Worm (Caenorhabditis elegans) whole organism, L2 larva: ENCODE data around the gene R10E11.9.

Experiments
- aly-2 ChIP-seq: fragments of 150-350 bp; optimal IDR thresholded peaks from 2 replicates; lab custom pipeline; 2014; ENCODE audit warnings: missing biosample characterization, missing genetic modification characterization
- ama-1 ChIP-seq: fragments of 150-350 bp; optimal IDR thresholded peaks from 2 replicates; lab custom pipeline; 2018; ENCODE audit warnings: inconsistent platforms
- blmp-1 ChIP-seq: sonication (generic microtip); optimal IDR thresholded peaks from 2 replicates; lab custom pipeline; 2017; ENCODE audit warnings: missing genetic modification characterization, mild to moderate bottlenecking, missing compliant biosample characterization, antibody characterized with exemption, moderate library complexity; ENCODE audit not compliant: insufficient read depth
- ceh-16 ChIP-seq: fragments of 150-350 bp; optimal IDR thresholded peaks from 2 replicates; lab custom pipeline; 2014; ENCODE audit warnings: missing biosample characterization, missing genetic modification characterization
- ceh-82 ChIP-seq: fragments of 150-350 bp; optimal IDR thresholded peaks from 2 replicates; lab custom pipeline; 2014; ENCODE audit warnings: missing biosample characterization, missing genetic modification characterization
- egl-27 ChIP-seq: sonication (generic microtip); optimal IDR thresholded peaks from 3 replicates; lab custom pipeline; 2017; ENCODE audit warnings: missing biosample characterization, missing genetic modification reagents, missing genetic modification characterization
- fos-1 ChIP-seq: fragments of 150-350 bp; optimal IDR thresholded peaks from 2 replicates; lab custom pipeline; 2014; ENCODE audit warnings: missing biosample characterization, missing genetic modification characterization
- nhr-10 ChIP-seq: sonication (generic microtip); optimal IDR thresholded peaks from 2 replicates; lab custom pipeline; 2017; ENCODE audit warnings: missing biosample characterization, missing genetic modification characterization
- skn-1 ChIP-seq: sonication (generic microtip); optimal IDR thresholded peaks from 2 replicates; lab custom pipeline; 2017; ENCODE audit warnings: missing biosample characterization, missing genetic modification characterization
- unc-39 ChIP-seq: fragments of 150-350 bp; optimal IDR thresholded peaks from 2 replicates; lab custom pipeline; 2014; ENCODE audit warnings: missing biosample characterization, missing genetic modification characterization
- zag-1 ChIP-seq: fragments of 150-350 bp; optimal IDR thresholded peaks from 2 replicates; lab custom pipeline; 2014; ENCODE audit warnings: missing biosample characterization, missing genetic modification characterization
- ztf-11 ChIP-seq: sonication (generic microtip); optimal IDR thresholded peaks from 2 replicates; lab custom pipeline; 2017; ENCODE audit warnings: missing biosample characterization, missing genetic modification characterization
- ztf-4 ChIP-seq: fragments of 150-350 bp; optimal IDR thresholded peaks from 2 replicates; lab custom pipeline; 2014; ENCODE audit warnings: missing biosample characterization, missing genetic modification characterization

- TF ChIP-seq fos-1 (tag; lab: Kevin White, UChicago) (no peak), ztf-11 (tag; lab: Kevin White, UChicago) (no peak), blmp-1 (no peak), zag-1 (tag; lab: Kevin White, UChicago) (no peak), egl-27 (tag; lab: Kevin White, UChicago) (no peak), ceh-16 (tag; lab: Kevin White, UChicago) (no peak), aly-2 (tag; lab: Kevin White, UChicago) (no peak), ceh-82 (tag; lab: Kevin White, UChicago) (no peak), nhr-10 (no peak), skn-1 (tag; lab: Kevin White, UChicago) (no peak), unc-39 (tag; lab: Kevin White, UChicago) (no peak), ztf-4 (no peak), ama-1 (lab: Kevin White, UChicago) (no peak)
Measured at ce11 chrIII:9823748-9824147, 30.3 kb upstream of the R10E11.9 start.
